Fruit fly (Drosophila melanogaster) whole organism, embryonic: ENCODE measurements around the gene CG3117.

Experiments
- Atf3 ChIP-seq: fragments of 200-800 bp; sonication (Bioruptor generic); optimal IDR thresholded peaks from 3 replicates; lab custom pipeline; 2016; ENCODE audit warnings: missing biosample characterization, missing genetic modification characterization
- CG12155 ChIP-seq: fragments of 200-800 bp; sonication (Bioruptor generic); optimal IDR thresholded peaks from 3 replicates; lab custom pipeline; 2016; ENCODE audit warnings: missing biosample characterization, missing genetic modification characterization
- CG13775 ChIP-seq: fragments of 200-800 bp; sonication (Bioruptor generic); optimal IDR thresholded peaks from 3 replicates; lab custom pipeline; 2017; ENCODE audit warnings: missing biosample characterization, mild to moderate bottlenecking, missing genetic modification characterization
- CG14965 ChIP-seq: fragments of 200-800 bp; sonication (Bioruptor generic); optimal IDR thresholded peaks from 2 replicates; lab custom pipeline; 2016; ENCODE audit warnings: missing biosample characterization, missing genetic modification characterization, borderline replicate concordance
- CG15514 ChIP-seq: fragments of 200-800 bp; sonication (Bioruptor generic); optimal IDR thresholded peaks from 3 replicates; lab custom pipeline; 2017; ENCODE audit warnings: missing biosample characterization, missing genetic modification characterization, mild to moderate bottlenecking, moderate library complexity, missing genetic modification reagents
- CG1603 ChIP-seq: fragments of 200-800 bp; sonication (Bioruptor generic); optimal IDR thresholded peaks from 2 replicates; lab custom pipeline; 2019; ENCODE audit warnings: missing biosample characterization, mild to moderate bottlenecking, missing genetic modification characterization, moderate library complexity
- CG17361 ChIP-seq: fragments of 200-800 bp; sonication (Bioruptor generic); IDR thresholded peaks from 3 replicates; pipeline ENCODE4 v1.3.6; 2022; ENCODE audit warnings: missing biosample characterization, missing genetic modification characterization
- CG3065 ChIP-seq: fragments of 200-800 bp; sonication (Bioruptor generic); optimal IDR thresholded peaks from 2 replicates; lab custom pipeline; 2016; ENCODE audit warnings: missing biosample characterization, missing genetic modification characterization
- CG32532 ChIP-seq: fragments of 200-800 bp; sonication (Bioruptor generic); IDR thresholded peaks from 2 replicates; pipeline ENCODE4 v1.3.6; 2022; ENCODE audit warnings: missing biosample characterization, missing genetic modification characterization
- CG3281 ChIP-seq: fragments of 200-800 bp; sonication (Bioruptor generic); optimal IDR thresholded peaks from 3 replicates; lab custom pipeline; 2017; ENCODE audit warnings: missing biosample characterization, mild to moderate bottlenecking, missing genetic modification characterization
- CG34422 ChIP-seq: fragments of 200-800 bp; sonication (Bioruptor generic); IDR thresholded peaks from 3 replicates; pipeline ENCODE4 v1.3.6; 2022; ENCODE audit warnings: missing biosample characterization, missing genetic modification characterization
- CG7372 ChIP-seq: fragments of 200-800 bp; sonication (Bioruptor generic); IDR thresholded peaks from 2 replicates; pipeline ENCODE4 v1.3.6; 2022; ENCODE audit warnings: missing biosample characterization, missing genetic modification characterization
- CG9609 ChIP-seq: fragments of 200-800 bp; sonication (Bioruptor generic); optimal IDR thresholded peaks from 3 replicates; lab custom pipeline; 2016; ENCODE audit warnings: missing biosample characterization, missing genetic modification characterization
- Dip2 ChIP-seq: fragments of 200-800 bp; sonication (Bioruptor generic); IDR thresholded peaks from 2 replicates; pipeline ENCODE4 v1.3.6; 2022; ENCODE audit warnings: missing biosample characterization, missing genetic modification characterization
- Hand ChIP-seq: fragments of 200-800 bp; sonication (Bioruptor generic); optimal IDR thresholded peaks from 2 replicates; lab custom pipeline; 2017; ENCODE audit warnings: mild to moderate bottlenecking, missing biosample characterization, missing genetic modification reagents, missing genetic modification characterization
- Hey ChIP-seq: fragments of 200-800 bp; sonication (Bioruptor generic); optimal IDR thresholded peaks from 3 replicates; lab custom pipeline; 2018; ENCODE audit warnings: missing biosample characterization, mild to moderate bottlenecking, missing genetic modification characterization
- Hsf ChIP-seq: fragments of 200-800 bp; sonication (Bioruptor generic); optimal IDR thresholded peaks from 3 replicates; lab custom pipeline; 2016; ENCODE audit warnings: missing biosample characterization, missing genetic modification characterization
- Pdp1 ChIP-seq, 2 experiments: fragments of 200-800 bp; sonication (Bioruptor generic); optimal IDR thresholded peaks; 3 replicates each; lab custom pipeline; 2016; ENCODE audit warnings: missing biosample characterization in 2 of 2, missing genetic modification characterization in 2 of 2, mild to moderate bottlenecking in 1 of 2, moderate library complexity in 1 of 2
- Scr ChIP-seq: fragments of 200-800 bp; sonication (Bioruptor generic); IDR thresholded peaks from 2 replicates; pipeline ENCODE4 v1.3.6; 2022; ENCODE audit warnings: missing biosample characterization, missing genetic modification characterization; ENCODE audit not compliant: partially characterized antibody
- Six4 ChIP-seq: fragments of 200-800 bp; sonication (Bioruptor generic); optimal IDR thresholded peaks from 2 replicates; lab custom pipeline; 2016; ENCODE audit warnings: missing biosample characterization, missing genetic modification characterization
- Sox102F ChIP-seq: fragments of 200-800 bp; sonication (Bioruptor generic); optimal IDR thresholded peaks from 2 replicates; lab custom pipeline; 2018; ENCODE audit warnings: missing biosample characterization, mild to moderate bottlenecking, missing genetic modification characterization, moderate library complexity
- TFAM ChIP-seq: fragments of 200-800 bp; sonication (Bioruptor generic); optimal IDR thresholded peaks from 2 replicates; lab custom pipeline; 2017; ENCODE audit warnings: missing biosample characterization, missing genetic modification characterization, inconsistent platforms
- al ChIP-seq: fragments of 200-800 bp; sonication (Bioruptor generic); IDR thresholded peaks from 2 replicates; pipeline ENCODE4 v1.3.6; 2022; ENCODE audit warnings: missing biosample characterization, missing genetic modification characterization
- br ChIP-seq: fragments of >200 bp; optimal IDR thresholded peaks from 2 replicates; lab custom pipeline; 2017
- btn ChIP-seq: fragments of 200-800 bp; sonication (Bioruptor generic); optimal IDR thresholded peaks from 2 replicates; lab custom pipeline; 2016; ENCODE audit warnings: missing biosample characterization, missing genetic modification characterization
- chn ChIP-seq: fragments of 200-800 bp; sonication (Bioruptor generic); optimal IDR thresholded peaks from 2 replicates; lab custom pipeline; 2016; ENCODE audit warnings: missing biosample characterization, missing genetic modification characterization
- corto ChIP-seq: fragments of 200-800 bp; sonication (Bioruptor generic); optimal IDR thresholded peaks from 2 replicates; lab custom pipeline; 2016; ENCODE audit warnings: missing biosample characterization, mild to moderate bottlenecking, missing genetic modification characterization, moderate library complexity
- en ChIP-seq: fragments of 200-800 bp; sonication (Bioruptor generic); optimal IDR thresholded peaks from 2 replicates; lab custom pipeline; 2016; ENCODE audit warnings: missing biosample characterization, missing genetic modification characterization
- eve ChIP-seq, 2 experiments: fragments of >200 bp; optimal IDR thresholded peaks; 2 replicates each; lab custom pipeline; 2017; ENCODE audit warnings: missing biosample characterization in 2 of 2, missing genetic modification characterization in 2 of 2
- gcm2 ChIP-seq: fragments of 200-800 bp; sonication (Bioruptor generic); optimal IDR thresholded peaks from 2 replicates; lab custom pipeline; 2016; ENCODE audit warnings: missing biosample characterization, missing genetic modification characterization
- grn ChIP-seq: fragments of 200-800 bp; sonication (Bioruptor generic); optimal IDR thresholded peaks from 3 replicates; lab custom pipeline; 2017; ENCODE audit warnings: missing biosample characterization, missing genetic modification characterization
- gt ChIP-seq: fragments of 200-800 bp; sonication (Bioruptor generic); IDR thresholded peaks from 2 replicates; pipeline ENCODE4 v1.3.6; 2022; ENCODE audit warnings: missing biosample characterization, missing genetic modification characterization
- jumu ChIP-seq: fragments of 200-800 bp; sonication (Bioruptor generic); optimal IDR thresholded peaks from 3 replicates; lab custom pipeline; 2016; ENCODE audit warnings: missing biosample characterization, missing genetic modification characterization
- lab ChIP-seq: fragments of 200-800 bp; sonication (Bioruptor generic); optimal IDR thresholded peaks from 3 replicates; lab custom pipeline; 2017; ENCODE audit warnings: missing biosample characterization, missing genetic modification characterization, mild to moderate bottlenecking, moderate library complexity, missing genetic modification reagents
- lilli ChIP-seq: fragments of 200-800 bp; sonication (Bioruptor generic); optimal IDR thresholded peaks from 3 replicates; lab custom pipeline; 2016; ENCODE audit warnings: missing biosample characterization, missing genetic modification characterization
- peb ChIP-seq: fragments of 200-800 bp; sonication (Bioruptor generic); IDR thresholded peaks from 2 replicates; pipeline ENCODE4 v1.3.6; 2022; ENCODE audit warnings: missing biosample characterization, missing genetic modification characterization
- pnt ChIP-seq: fragments of 200-800 bp; sonication (Bioruptor generic); optimal IDR thresholded peaks from 3 replicates; lab custom pipeline; 2016; ENCODE audit warnings: missing biosample characterization, missing genetic modification characterization
- pum ChIP-seq: fragments of 200-800 bp; sonication (Bioruptor generic); optimal IDR thresholded peaks from 2 replicates; lab custom pipeline; 2016; ENCODE audit warnings: missing biosample characterization, missing genetic modification characterization
- shn ChIP-seq: fragments of 200-800 bp; sonication (Bioruptor generic); optimal IDR thresholded peaks from 3 replicates; lab custom pipeline; 2016; ENCODE audit warnings: missing biosample characterization, missing genetic modification characterization
- wek ChIP-seq: fragments of 200-800 bp; sonication (Bioruptor generic); optimal IDR thresholded peaks from 3 replicates; lab custom pipeline; 2018; ENCODE audit warnings: missing biosample characterization, mild to moderate bottlenecking, missing genetic modification characterization, moderate library complexity

Gene CG3117

dm6 chr2L:2872968-2873728 lies 26.1 kb upstream of the CG3117 start (continued):
- TF ChIP-seq shn (GFP tag; lab: Kevin White, UChicago): no peak
- no peak for TF ChIP-seq TFAM (GFP tag; lab: Kevin White, UChicago)
- TF ChIP-seq al (GFP tag; lab: Robert Waterston, UW): peak; percentile 33; the same call in 1 of the 2 replicates
- no peak for TF ChIP-seq Scr (GFP tag; lab: Robert Waterston, UW)
- no peak for TF ChIP-seq btn (GFP tag; lab: Kevin White, UChicago)
- no peak for TF ChIP-seq CG14965 (GFP tag; lab: Kevin White, UChicago)
- TF ChIP-seq CG1603 (tag; lab: Kevin White, UChicago): peak; percentile 10
- TF ChIP-seq gcm2 (GFP tag; lab: Kevin White, UChicago): no peak
- TF ChIP-seq CG34422 (GFP tag; lab: Robert Waterston, UW): no peak
- TF ChIP-seq grn (GFP tag; lab: Kevin White, UChicago): no peak
- no peak for TF ChIP-seq CG17361
- TF ChIP-seq Dip2 (GFP tag; lab: Robert Waterston, UW): no peak
- TF ChIP-seq gt (GFP tag; lab: Robert Waterston, UW): no peak
- TF ChIP-seq CG32532 (GFP tag; lab: Robert Waterston, UW): peak; percentile 49
- TF ChIP-seq CG15514: peak; percentile 4
- TF ChIP-seq Sox102F (GFP tag; lab: Kevin White, UChicago): peak; percentile 38
- peak; percentile 11 for TF ChIP-seq CG9609 (GFP tag; lab: Kevin White, UChicago)
- no peak for TF ChIP-seq CG3065 (GFP tag; lab: Kevin White, UChicago)
- no peak for TF ChIP-seq pnt
- no peak for TF ChIP-seq peb
- peak; percentile 38 for TF ChIP-seq CG3281 (GFP tag; lab: Kevin White, UChicago)
- TF ChIP-seq CG12155 (GFP tag; lab: Kevin White, UChicago): peak; percentile 1
- TF ChIP-seq Six4: peak; percentile 5
- no peak for TF ChIP-seq chn
- TF ChIP-seq eve (GFP tag; optimal IDR thresholded peaks at IDR 0.05; lab: Kevin White, UChicago): no peak
- TF ChIP-seq Hsf: no peak
- TF ChIP-seq wek (GFP tag; lab: Kevin White, UChicago): no peak
- TF ChIP-seq Hand (GFP tag; lab: Kevin White, UChicago): no peak
- no peak for TF ChIP-seq br (lab: Kevin White, UChicago)
- peak; percentile 67 for TF ChIP-seq lilli (GFP tag; lab: Kevin White, UChicago)
- TF ChIP-seq pum (GFP tag; lab: Kevin White, UChicago): peak; percentile 12
- peak; percentile 20 for TF ChIP-seq CG13775
- no peak for TF ChIP-seq en (GFP tag; lab: Kevin White, UChicago)
- TF ChIP-seq corto (GFP tag; lab: Kevin White, UChicago): no peak
- no peak for TF ChIP-seq jumu (GFP tag; lab: Kevin White, UChicago)
- TF ChIP-seq Atf3 (GFP tag; lab: Kevin White, UChicago): no peak
- TF ChIP-seq Pdp1 (GFP tag; optimal IDR thresholded peaks at IDR 0.05; lab: Kevin White, UChicago): no peak
- no peak for TF ChIP-seq Hey
- TF ChIP-seq CG7372 (GFP tag; lab: Robert Waterston, UW): no peak
- TF ChIP-seq lab (GFP tag; lab: Kevin White, UChicago): peak; percentile 46
